Worm (Caenorhabditis elegans): Measurements from ENCODE around the gene srw-54.

The srw-54 gene

ce11 chrV:16589488-16589887, 21.6 kb upstream of the srw-54 start:
- TF ChIP-seq grh-1 (GFP tag; IDR thresholded peaks at IDR 0.05) (no peak), irx-1 (tag; optimal IDR thresholded peaks at IDR 0.05) (no peak), nhr-19 (GFP tag; conservative IDR thresholded peaks at IDR 0.05) (no peak), zip-4 (GFP tag; optimal IDR thresholded peaks at IDR 0.05) (no peak), ztf-11 (tag; optimal IDR thresholded peaks at IDR 0.05) (no peak), sox-4 (tag; optimal IDR thresholded peaks at IDR 0.05) (no peak), pqm-1 (tag; optimal IDR thresholded peaks at IDR 0.05) (no peak), snpc-4 (tag; optimal IDR thresholded peaks at IDR 0.05) (peak; percentile 6), xbp-1 (tag; optimal IDR thresholded peaks at IDR 0.05) (no peak), efl-1 (optimal IDR thresholded peaks at IDR 0.05) (no peak), efl-1 (GFP tag; optimal IDR thresholded peaks at IDR 0.05 in 1 of 2) (peak in 1 of 2 experiments; percentile 58), ceh-8 (GFP tag; optimal IDR thresholded peaks at IDR 0.05) (no peak), unc-86 (tag; optimal IDR thresholded peaks at IDR 0.05) (no peak)

ce11 chrV:16591992-16592798, 18.9 kb upstream of the srw-54 start, which contains the start of gene srh-269:
Gene srh-269, minus strand, starts transcription at chrV:16592042.
- TF ChIP-seq nhr-71 (tag; optimal IDR thresholded peaks at IDR 0.05) (peak; percentile 74), aly-2 (tag; optimal IDR thresholded peaks at IDR 0.05) (no peak), unc-98 (GFP tag; IDR thresholded peaks at IDR 0.05) (no peak), snu-23 (GFP tag; optimal IDR thresholded peaks at IDR 0.05) (peak; percentile 77), fos-1 (tag; optimal IDR thresholded peaks at IDR 0.05) (peak; percentile 13), mdl-1 (tag; optimal IDR thresholded peaks at IDR 0.05) (peak in 1 of 2 experiments; percentile 20), nhr-237 (tag; optimal IDR thresholded peaks at IDR 0.05) (no peak), mep-1 (tag; optimal IDR thresholded peaks at IDR 0.05) (no peak), ces-1 (GFP tag; optimal IDR thresholded peaks at IDR 0.05) (no peak), ceh-88 (GFP tag; IDR thresholded peaks at IDR 0.05) (no peak), mef-2 (tag; optimal IDR thresholded peaks at IDR 0.05) (no peak), egl-27 (tag; optimal IDR thresholded peaks at IDR 0.05) (no peak), nhr-84 (tag; optimal IDR thresholded peaks at IDR 0.05) (no peak), lin-35 (GFP tag; optimal IDR thresholded peaks at IDR 0.05) (peak; percentile 12 to 71), nhr-90 (tag; optimal IDR thresholded peaks at IDR 0.05; ENCODE audit: poor library complexity) (peak; percentile 62), F16B12.6 (tag; optimal IDR thresholded peaks at IDR 0.05) (no peak), jun-1 (tag; optimal IDR thresholded peaks at IDR 0.05) (peak; percentile 51), pqm-1 (tag; optimal IDR thresholded peaks at IDR 0.05) (no peak), unc-30 (tag; optimal IDR thresholded peaks at IDR 0.05) (no peak), mab-9 (GFP tag; IDR thresholded peaks at IDR 0.05) (no peak), skn-1 (tag; optimal IDR thresholded peaks at IDR 0.05) (peak; percentile 11), nhr-77 (tag; optimal IDR thresholded peaks at IDR 0.05) (peak; percentile 48), elt-3 (tag; optimal IDR thresholded peaks at IDR 0.05) (peak in 1 of 6 experiments; percentile 6), ceh-8 (GFP tag; optimal IDR thresholded peaks at IDR 0.05) (no peak), nhr-20 (tag; optimal IDR thresholded peaks at IDR 0.05) (peak; percentile 65), ceh-90 (tag; optimal IDR thresholded peaks at IDR 0.05) (no peak), nhr-11 (tag; optimal IDR thresholded peaks at IDR 0.05) (no peak), rnt-1 (tag; optimal IDR thresholded peaks at IDR 0.05) (peak; percentile 86), unc-86 (tag; optimal IDR thresholded peaks at IDR 0.05) (no peak), alr-1 (tag; optimal IDR thresholded peaks at IDR 0.05; ENCODE audit: borderline replicate concordance) (no peak), unc-62 (GFP tag; optimal IDR thresholded peaks at IDR 0.05) (no peak), hlh-4 (tag; optimal IDR thresholded peaks at IDR 0.05) (no peak), pax-3 (tag; optimal IDR thresholded peaks at IDR 0.05) (peak; percentile 35), nhr-85 (tag) (peak; percentile 27), nhr-19 (GFP tag; conservative IDR thresholded peaks at IDR 0.05) (peak; percentile 79), lsy-2 (tag; optimal IDR thresholded peaks at IDR 0.05) (peak; percentile 24 to 55), ets-5 (GFP tag; IDR thresholded peaks at IDR 0.05) (no peak), sptf-1 (tag; optimal IDR thresholded peaks at IDR 0.05) (no peak), sox-4 (tag; optimal IDR thresholded peaks at IDR 0.05) (no peak), unc-130 (tag; optimal IDR thresholded peaks at IDR 0.05) (peak; percentile 62), snpc-4 (tag; optimal IDR thresholded peaks at IDR 0.05) (peak; percentile 61), efl-3 (GFP tag; optimal IDR thresholded peaks at IDR 0.05) (no peak), nhr-76 (tag; optimal IDR thresholded peaks at IDR 0.05) (no peak)
